Worm (Caenorhabditis elegans): ENCODE results near the gene Y53F4B.10.

The Y53F4B.10 gene

ce11 chrII:15025100-15025499 is 21.8 kb upstream of the Y53F4B.10 start:
- peak in 2 of 3 experiments; percentile 24 to 48 for TF ChIP-seq dpl-1 (GFP tag; optimal IDR thresholded peaks at IDR 0.05)
- peak; percentile 45 to 58 for TF ChIP-seq efl-1 (optimal IDR thresholded peaks at IDR 0.05)
- TF ChIP-seq efl-1 (GFP tag; optimal IDR thresholded peaks at IDR 0.05 in 1 of 2): peak; percentile 49 to 58
- TF ChIP-seq unc-30 (tag; optimal IDR thresholded peaks at IDR 0.05): no peak
- no peak for TF ChIP-seq C04F5.9 (tag; optimal IDR thresholded peaks at IDR 0.05)
- no peak for TF ChIP-seq ceh-8 (GFP tag; optimal IDR thresholded peaks at IDR 0.05)
- no peak for TF ChIP-seq lsy-2 (tag; optimal IDR thresholded peaks at IDR 0.05)
- no peak for TF ChIP-seq zip-4 (GFP tag; optimal IDR thresholded peaks at IDR 0.05)
- TF ChIP-seq lin-35 (GFP tag; optimal IDR thresholded peaks at IDR 0.05): peak in 1 of 2 experiments; percentile 16
- TF ChIP-seq nhr-77 (tag; optimal IDR thresholded peaks at IDR 0.05): no peak
- TF ChIP-seq mep-1 (tag; optimal IDR thresholded peaks at IDR 0.05): no peak
- TF ChIP-seq fkh-10 (GFP tag; optimal IDR thresholded peaks at IDR 0.05): no peak

DNA sequence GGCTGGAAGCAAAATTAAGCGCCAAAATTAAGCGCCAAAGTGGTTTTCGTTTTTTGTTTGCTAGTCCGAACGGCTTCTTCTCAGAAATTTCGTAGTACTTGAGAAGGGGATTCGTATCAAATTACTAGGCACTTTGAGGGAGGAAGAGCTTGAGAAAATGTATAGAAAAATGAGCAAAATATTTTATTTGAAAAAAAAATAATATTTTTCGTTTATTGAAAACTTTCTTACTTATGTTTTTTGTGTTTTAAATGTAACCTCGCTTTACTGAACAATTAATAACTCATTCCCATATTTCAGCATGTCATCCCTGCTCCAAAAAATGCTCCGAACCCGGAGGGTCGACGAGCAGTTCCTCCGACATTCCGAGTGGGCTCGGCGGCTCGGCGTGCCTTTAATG is 15.6 kb upstream of the Y53F4B.10 start, which contains the start of gene Y53F4B.12:
TSS of gene Y53F4B.12 (plus strand) at position 301 of the 400 bp plus-strand sequence.
- TF ChIP-seq pqm-1 (tag; optimal IDR thresholded peaks at IDR 0.05) (no peak), mab-9 (GFP tag; IDR thresholded peaks at IDR 0.05) (no peak), tbx-2 (tag; optimal IDR thresholded peaks at IDR 0.05) (no peak), nhr-12 (tag; optimal IDR thresholded peaks at IDR 0.05) (no peak), swsn-7 (tag; optimal IDR thresholded peaks at IDR 0.05) (no peak), dsc-1 (tag; optimal IDR thresholded peaks at IDR 0.05) (no peak), ceh-90 (tag; optimal IDR thresholded peaks at IDR 0.05) (no peak), efl-3 (GFP tag; optimal IDR thresholded peaks at IDR 0.05) (no peak), sox-4 (tag; optimal IDR thresholded peaks at IDR 0.05) (no peak), zip-4 (GFP tag; optimal IDR thresholded peaks at IDR 0.05) (no peak), isw-1 (GFP tag; IDR thresholded peaks at IDR 0.05) (no peak), sup-37 (GFP tag; optimal IDR thresholded peaks at IDR 0.05) (no peak), mef-2 (tag; optimal IDR thresholded peaks at IDR 0.05) (no peak), rnt-1 (tag; optimal IDR thresholded peaks at IDR 0.05) (no peak), aly-2 (tag; optimal IDR thresholded peaks at IDR 0.05) (no peak)

ce11 chrII:15015669-15016068 is 12.4 kb upstream of the Y53F4B.10 start:
- TF ChIP-seq efl-1 (optimal IDR thresholded peaks at IDR 0.05) (no peak), efl-1 (GFP tag; optimal IDR thresholded peaks at IDR 0.05 in 1 of 2) (peak in 1 of 2 experiments; percentile 53), lin-14 (GFP tag; optimal IDR thresholded peaks at IDR 0.05) (peak; percentile 35), tlp-1 (tag; optimal IDR thresholded peaks at IDR 0.05) (no peak)

- TF ChIP-seq fkh-10 (GFP tag; optimal IDR thresholded peaks at IDR 0.05) (peak; percentile 74), lin-14 (GFP tag; optimal IDR thresholded peaks at IDR 0.05) (peak; percentile 46), aly-2 (tag; optimal IDR thresholded peaks at IDR 0.05) (no peak)
Observed at ce11 chrII:15014380-15014779, 11.1 kb upstream of the Y53F4B.10 start, which contains the start of gene Y53F4B.51. Gene Y53F4B.51, minus strand, starts transcription at chrII:15014442.

- TF ChIP-seq ceh-82 (tag; optimal IDR thresholded peaks at IDR 0.05) (peak; percentile 70 to 95 (median 70)), nhr-76 (tag; optimal IDR thresholded peaks at IDR 0.05) (no peak), fkh-4 (tag; optimal IDR thresholded peaks at IDR 0.05; ENCODE audit: borderline replicate concordance) (no peak), ceh-63 (GFP tag; optimal IDR thresholded peaks at IDR 0.05) (peak; percentile 42), aha-1 (tag; optimal IDR thresholded peaks at IDR 0.05) (no peak), ceh-88 (GFP tag; IDR thresholded peaks at IDR 0.05) (peak; percentile 50; the same call in 1 of the 2 replicates), sptf-1 (tag; optimal IDR thresholded peaks at IDR 0.05) (no peak), elt-3 (tag; optimal IDR thresholded peaks at IDR 0.05) (peak in 3 of 6 experiments; percentile 10 to 69 (median 53)), skn-1 (tag; optimal IDR thresholded peaks at IDR 0.05) (peak; percentile 68), hlh-4 (tag; optimal IDR thresholded peaks at IDR 0.05) (no peak), ceh-8 (GFP tag; optimal IDR thresholded peaks at IDR 0.05) (peak; percentile 22), hpl-2 (GFP tag; optimal IDR thresholded peaks at IDR 0.05) (no peak), nhr-11 (tag; optimal IDR thresholded peaks at IDR 0.05) (peak; percentile 16), blmp-1 (tag; optimal IDR thresholded peaks at IDR 0.05) (peak; percentile 82), dpl-1 (GFP tag; optimal IDR thresholded peaks at IDR 0.05) (peak; percentile 99 to 100 (median 99)), tbx-2 (tag; optimal IDR thresholded peaks at IDR 0.05) (peak; percentile 78), unc-62 (GFP tag; optimal IDR thresholded peaks at IDR 0.05) (no peak), mep-1 (tag; optimal IDR thresholded peaks at IDR 0.05) (peak; percentile 71), nhr-47 (tag; optimal IDR thresholded peaks at IDR 0.05) (peak; percentile 88), mdl-1 (tag; optimal IDR thresholded peaks at IDR 0.05) (peak in 1 of 2 experiments; percentile 70)
Observed at ce11 chrII:15010366-15011235, 7.3 kb upstream of the Y53F4B.10 start, which contains the start of the genes Y53F4B.9 and Y53F4B.11. Gene Y53F4B.9, minus strand, starts transcription at chrII:15010416. Gene Y53F4B.11, plus strand, starts transcription at chrII:15010748.
